Worm (Caenorhabditis elegans) whole organism, early embryonic: ENCODE results near the gene rde-1.
"Not testable (repeated sequence)": the region's sequence is repeated elsewhere in the genome, so short reads cannot be mapped to it uniquely, and the experiment has no call there.

ENCODE experiments used
- B0310.2 ChIP-seq: sonication (generic microtip); optimal IDR thresholded peaks from 2 replicates; lab custom pipeline; 2016; ENCODE audit warnings: mild to moderate bottlenecking, missing genetic modification characterization, missing compliant biosample characterization
- F13C5.2 ChIP-seq: sonication (generic microtip); optimal IDR thresholded peaks from 2 replicates; lab custom pipeline; 2017; ENCODE audit warnings: mild to moderate bottlenecking, missing genetic modification characterization, inconsistent platforms, missing compliant biosample characterization
- aly-1 ChIP-seq: sonication (generic microtip); optimal IDR thresholded peaks from 2 replicates; lab custom pipeline; 2016; ENCODE audit warnings: missing genetic modification characterization, missing compliant biosample characterization
- ama-1 ChIP-seq: fragments of 150-350 bp; optimal IDR thresholded peaks from 2 replicates; lab custom pipeline; 2014
- ceh-13 ChIP-seq: fragments of 200-800 bp; sonication (Bioruptor generic); optimal IDR thresholded peaks from 2 replicates; lab custom pipeline; 2018; ENCODE audit warnings: mild to moderate bottlenecking, missing genetic modification characterization, missing compliant biosample characterization
- ceh-36 ChIP-seq: sonication (generic microtip); optimal IDR thresholded peaks from 2 replicates; lab custom pipeline; 2016; ENCODE audit warnings: missing genetic modification characterization, inconsistent platforms, missing compliant biosample characterization
- ets-7 ChIP-seq: sonication (generic microtip); optimal IDR thresholded peaks from 2 replicates; lab custom pipeline; 2016; ENCODE audit warnings: missing genotype, missing genetic modification characterization, missing compliant biosample characterization
- flt-1 ChIP-seq: fragments of 200-800 bp; sonication (Bioruptor generic); IDR thresholded peaks from 2 replicates; pipeline ENCODE4 v1.3.6; 2022; ENCODE audit warnings: missing genetic modification characterization, missing compliant biosample characterization
- hmbx-1 ChIP-seq: sonication (generic microtip); optimal IDR thresholded peaks from 2 replicates; lab custom pipeline; 2016; ENCODE audit warnings: mild to moderate bottlenecking, missing genetic modification characterization, missing compliant biosample characterization
- hmg-4 ChIP-seq: fragments of 200-800 bp; sonication (Bioruptor generic); optimal IDR thresholded peaks from 2 replicates; lab custom pipeline; 2018; ENCODE audit warnings: mild to moderate bottlenecking, missing genetic modification characterization, missing compliant biosample characterization
- hnd-1 ChIP-seq: sonication (generic microtip); optimal IDR thresholded peaks from 2 replicates; lab custom pipeline; 2016; ENCODE audit warnings: missing genetic modification characterization, missing compliant biosample characterization
- pes-1 ChIP-seq: fragments of 200-800 bp; sonication (Bioruptor generic); IDR thresholded peaks from 2 replicates; pipeline ENCODE4 v1.3.6; 2022; ENCODE audit warnings: missing genetic modification reagents, missing genetic modification characterization, missing compliant biosample characterization
- scrt-1 ChIP-seq: fragments of 200-800 bp; sonication (Bioruptor generic); IDR thresholded peaks from 2 replicates; pipeline ENCODE4 v1.3.6; 2022; ENCODE audit warnings: missing genetic modification characterization, missing compliant biosample characterization
- sea-1 ChIP-seq: fragments of 200-800 bp; sonication (Bioruptor generic); conservative IDR thresholded peaks from 2 replicates; pipeline ENCODE4 v1.3.6; 2022; ENCODE audit warnings: missing genetic modification characterization, missing compliant biosample characterization
- tbx-11 ChIP-seq: fragments of 200-800 bp; sonication (Bioruptor generic); IDR thresholded peaks from 2 replicates; pipeline ENCODE4 v1.3.6; 2022; ENCODE audit warnings: missing genetic modification characterization, missing compliant biosample characterization
- tbx-37 ChIP-seq: fragments of 200-800 bp; sonication (Bioruptor generic); conservative IDR thresholded peaks from 2 replicates; pipeline ENCODE4 v1.3.6; 2022; ENCODE audit warnings: missing genetic modification reagents, missing genetic modification characterization, missing compliant biosample characterization
- tra-4 ChIP-seq: sonication (generic microtip); optimal IDR thresholded peaks from 2 replicates; lab custom pipeline; 2017; ENCODE audit warnings: missing genetic modification characterization, missing compliant biosample characterization

Gene rde-1

DNA sequence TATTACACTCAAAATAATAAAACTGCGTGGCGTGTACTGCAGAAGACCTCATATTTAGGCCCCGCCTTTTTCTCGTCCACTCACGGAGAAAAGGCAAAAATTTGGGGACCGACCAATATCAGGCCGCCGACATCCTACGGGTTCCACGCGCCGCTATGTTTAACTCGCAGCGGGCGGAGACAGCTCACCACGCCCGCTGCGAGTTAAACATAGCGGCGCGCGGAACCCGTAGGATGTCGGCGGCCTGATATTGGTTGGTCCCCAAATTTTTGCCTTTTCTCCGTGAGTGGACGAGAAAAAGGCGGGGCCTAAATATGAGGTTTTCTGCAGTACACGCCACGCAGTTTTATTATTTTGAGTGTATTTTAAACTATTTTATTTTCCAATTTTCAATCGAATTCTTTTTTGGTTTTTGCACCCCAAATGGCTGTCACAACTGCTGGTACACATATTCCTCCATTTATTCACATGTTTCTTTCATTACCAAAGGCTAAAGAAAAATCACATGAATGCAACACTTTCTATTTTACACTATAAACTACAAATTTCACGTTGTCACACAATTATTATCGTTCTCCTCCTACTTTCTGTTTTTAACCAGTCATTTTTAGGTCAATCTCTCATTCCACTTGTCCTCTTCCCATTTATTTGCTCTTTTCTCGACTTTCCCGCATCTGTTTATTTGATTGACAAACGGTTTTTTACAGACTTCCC is 12.8 kb upstream of the rde-1 start, which contains the start of gene uda-1:
TSS of gene uda-1 (plus strand) at position 708 of the 714 bp plus-strand sequence.
- TF ChIP-seq ama-1 (lab: Kevin White, UChicago); ceh-13; sea-1 (GFP tag; lab: Robert Waterston, UW): not testable (repeated sequence)

DNA sequence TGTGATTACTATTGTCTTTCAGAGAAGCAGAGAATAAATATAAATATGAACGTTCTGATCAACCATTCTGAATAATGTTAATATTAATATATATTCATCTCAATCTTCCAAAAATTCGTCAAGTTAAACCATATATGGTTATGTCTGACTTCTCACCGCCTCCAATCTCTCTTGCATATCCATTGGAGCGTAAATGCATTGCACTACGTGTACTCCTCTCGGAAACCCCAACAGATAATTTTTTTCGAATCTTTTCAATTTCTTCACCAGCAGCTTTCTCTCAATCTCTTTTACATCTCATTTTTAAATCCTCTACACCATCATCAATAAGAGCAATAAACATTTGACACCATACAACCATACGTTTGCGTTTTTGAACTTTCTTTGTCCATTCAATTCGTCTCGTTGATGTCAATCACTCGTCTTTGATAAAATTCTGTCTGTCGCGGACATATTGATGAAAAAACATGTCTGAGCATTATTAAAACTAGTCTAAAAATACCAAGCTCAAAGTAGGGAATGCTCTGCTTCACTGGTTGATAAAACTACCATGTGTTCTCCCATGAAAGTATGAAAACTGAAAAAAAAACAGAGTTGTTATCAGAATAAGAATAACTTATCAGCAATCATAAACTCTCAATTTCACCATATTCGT is 12.0 kb upstream of the rde-1 start:
- no peak for TF ChIP-seq aly-1
- no peak for TF ChIP-seq tra-4 (tag; lab: Kevin White, UChicago)
- TF ChIP-seq sea-1 (GFP tag; lab: Robert Waterston, UW), result no peak
- no peak for TF ChIP-seq pes-1
- no peak for TF ChIP-seq tbx-37 (GFP tag; lab: Robert Waterston, UW)
- TF ChIP-seq scrt-1 (GFP tag; lab: Robert Waterston, UW), result no peak
- no peak for TF ChIP-seq tbx-11 (GFP tag; lab: Robert Waterston, UW)
- no peak for TF ChIP-seq flt-1
- TF ChIP-seq ets-7, result no peak

DNA sequence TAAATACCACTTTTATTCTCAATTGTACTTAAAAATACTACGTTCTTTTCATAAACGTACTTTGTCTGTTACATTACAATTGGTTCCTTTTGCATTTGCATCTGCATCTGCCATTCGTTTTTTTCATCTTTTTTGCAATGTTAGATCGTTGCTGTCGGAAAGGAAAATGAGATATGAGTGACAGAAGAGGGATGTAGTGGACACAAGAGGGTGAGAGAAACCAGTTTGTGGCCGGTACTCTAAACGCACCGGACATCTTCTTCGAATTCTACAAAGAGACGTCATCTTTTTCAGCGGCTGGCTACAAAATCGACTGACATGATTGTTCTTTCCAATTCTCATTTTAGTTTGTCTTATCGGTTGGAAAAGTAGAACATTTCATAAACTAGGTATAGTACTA is 11.3 kb upstream of the rde-1 start:
- no peak for TF ChIP-seq sea-1 (GFP tag; lab: Robert Waterston, UW)
- no peak for TF ChIP-seq flt-1
- no peak for TF ChIP-seq hmg-4 (GFP tag; lab: Kevin White, UChicago)

DNA sequence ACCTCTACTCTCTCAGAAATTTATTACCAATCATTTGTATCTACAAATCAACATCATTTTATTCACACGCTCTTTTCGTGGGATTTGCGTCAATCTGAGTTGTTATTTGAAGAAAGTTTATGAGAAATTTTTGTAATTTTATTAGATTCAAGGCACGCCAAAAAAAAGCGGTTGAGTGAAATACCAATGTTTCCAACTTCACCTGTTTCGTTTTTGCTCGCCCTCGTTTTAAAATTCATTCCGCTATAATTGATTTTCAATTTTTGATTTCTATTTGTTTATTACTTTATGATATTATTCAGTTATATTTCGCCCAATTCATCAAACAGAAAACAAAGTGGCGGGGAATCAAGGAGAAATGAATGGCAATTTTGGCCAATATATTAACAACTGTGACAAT is 9.3 kb upstream of the rde-1 start, which contains the start of gene K08H10.10:
TSS of gene K08H10.10 (plus strand) at position 301 of the 400 bp plus-strand sequence.
- TF ChIP-seq hnd-1 (tag; lab: Kevin White, UChicago), result no peak
- no peak for TF ChIP-seq ceh-36 (tag; lab: Kevin White, UChicago)
- TF ChIP-seq tra-4 (tag; lab: Kevin White, UChicago), result no peak
- no peak for TF ChIP-seq sea-1 (GFP tag; lab: Robert Waterston, UW)
- no peak for TF ChIP-seq F13C5.2 (tag; lab: Kevin White, UChicago)
- no peak for TF ChIP-seq pes-1

DNA sequence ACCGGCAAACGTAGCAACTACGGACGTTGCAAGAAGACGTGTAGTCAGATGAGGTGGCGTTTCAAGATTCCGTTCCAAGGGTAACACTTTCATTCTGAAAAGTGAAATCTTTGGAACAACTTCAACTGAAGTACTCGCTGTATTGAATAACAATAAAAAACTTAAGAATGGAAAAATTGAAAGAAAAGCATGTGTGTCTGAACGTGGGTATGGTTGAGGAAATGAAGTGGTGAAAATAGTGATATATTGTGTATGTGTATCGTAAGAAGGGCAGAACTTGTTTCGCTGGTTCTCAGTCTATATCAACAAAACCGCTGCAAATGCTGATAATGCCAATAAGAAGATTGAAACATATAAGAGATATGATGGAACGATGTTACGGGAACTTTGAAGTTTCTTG is 4.3 kb upstream of the rde-1 start, which contains the start of gene K08H10.6:
TSS of gene K08H10.6 (minus strand) at position 101 of the 400 bp plus-strand sequence.
- TF ChIP-seq B0310.2 (tag; lab: Kevin White, UChicago), result no peak

DNA sequence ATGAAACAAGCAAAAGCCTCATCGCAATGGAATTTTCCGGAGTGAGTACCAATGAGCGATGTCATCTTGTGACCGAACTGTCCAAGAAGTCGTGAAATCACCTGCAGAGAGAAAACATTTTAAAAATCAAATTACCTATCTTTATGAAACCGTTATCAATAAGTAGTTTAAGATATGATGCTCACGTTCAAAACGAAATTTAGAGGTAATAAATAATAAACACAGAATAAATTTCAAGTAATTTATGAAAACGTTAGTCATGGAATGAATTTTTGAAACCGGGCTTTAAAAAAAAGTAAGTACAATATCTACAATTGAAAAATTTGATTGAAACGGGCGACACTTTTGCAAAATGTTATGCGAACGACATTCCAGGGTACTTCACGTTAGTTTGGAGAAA is 3.8 kb downstream of the rde-1 start, which contains the start of gene C27H6.8:
TSS of gene C27H6.8 (minus strand) at position 101 of the 400 bp plus-strand sequence.
- TF ChIP-seq scrt-1 (GFP tag; lab: Robert Waterston, UW) (no peak), flt-1 (no peak), ama-1 (lab: Kevin White, UChicago) (no peak), ets-7 (no peak), ceh-13 (no peak), hnd-1 (tag; lab: Kevin White, UChicago) (no peak), sea-1 (GFP tag; lab: Robert Waterston, UW) (no peak), hmbx-1 (tag; lab: Kevin White, UChicago) (no peak), tra-4 (tag; lab: Kevin White, UChicago) (no peak), aly-1 (no peak)

DNA sequence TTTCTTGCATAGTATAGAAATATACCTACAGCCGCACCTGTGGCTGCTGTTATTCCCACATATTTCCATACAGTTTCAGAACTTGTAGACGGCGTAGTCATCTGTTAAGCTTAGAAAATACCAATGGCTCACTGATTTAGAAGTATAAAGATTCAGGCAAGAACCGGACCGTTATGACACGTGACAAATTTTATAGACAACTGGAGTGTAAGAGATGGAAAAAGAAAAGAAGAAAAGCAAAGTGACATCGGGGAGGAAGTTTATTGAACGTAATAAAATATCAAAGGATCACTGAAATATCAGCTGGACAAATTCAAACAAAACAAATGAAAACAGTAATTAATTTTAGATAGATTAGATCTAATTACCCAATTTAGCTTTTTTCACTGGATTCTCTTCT is 5.3 kb downstream of the rde-1 start, which contains the start of gene rmd-2:
TSS of gene rmd-2 (minus strand) at position 101 of the 400 bp plus-strand sequence.
- no peak for TF ChIP-seq sea-1 (GFP tag; lab: Robert Waterston, UW)
- TF ChIP-seq ets-7, result no peak
- no peak for TF ChIP-seq ceh-36 (tag; lab: Kevin White, UChicago)
- TF ChIP-seq F13C5.2 (tag; lab: Kevin White, UChicago), result no peak
- TF ChIP-seq hmbx-1 (tag; lab: Kevin White, UChicago), result no peak
- no peak for TF ChIP-seq aly-1
- TF ChIP-seq ama-1 (lab: Kevin White, UChicago), result no peak
- no peak for TF ChIP-seq flt-1
- no peak for TF ChIP-seq hmg-4 (GFP tag; lab: Kevin White, UChicago)
- no peak for TF ChIP-seq hnd-1 (tag; lab: Kevin White, UChicago)
- no peak for TF ChIP-seq pes-1
- no peak for TF ChIP-seq scrt-1 (GFP tag; lab: Robert Waterston, UW)
- TF ChIP-seq ceh-13, result no peak
- no peak for TF ChIP-seq tbx-11 (GFP tag; lab: Robert Waterston, UW)
- TF ChIP-seq tra-4 (tag; lab: Kevin White, UChicago), result no peak
- TF ChIP-seq tbx-37 (GFP tag; lab: Robert Waterston, UW), result no peak
- no peak for TF ChIP-seq B0310.2 (tag; lab: Kevin White, UChicago)

DNA sequence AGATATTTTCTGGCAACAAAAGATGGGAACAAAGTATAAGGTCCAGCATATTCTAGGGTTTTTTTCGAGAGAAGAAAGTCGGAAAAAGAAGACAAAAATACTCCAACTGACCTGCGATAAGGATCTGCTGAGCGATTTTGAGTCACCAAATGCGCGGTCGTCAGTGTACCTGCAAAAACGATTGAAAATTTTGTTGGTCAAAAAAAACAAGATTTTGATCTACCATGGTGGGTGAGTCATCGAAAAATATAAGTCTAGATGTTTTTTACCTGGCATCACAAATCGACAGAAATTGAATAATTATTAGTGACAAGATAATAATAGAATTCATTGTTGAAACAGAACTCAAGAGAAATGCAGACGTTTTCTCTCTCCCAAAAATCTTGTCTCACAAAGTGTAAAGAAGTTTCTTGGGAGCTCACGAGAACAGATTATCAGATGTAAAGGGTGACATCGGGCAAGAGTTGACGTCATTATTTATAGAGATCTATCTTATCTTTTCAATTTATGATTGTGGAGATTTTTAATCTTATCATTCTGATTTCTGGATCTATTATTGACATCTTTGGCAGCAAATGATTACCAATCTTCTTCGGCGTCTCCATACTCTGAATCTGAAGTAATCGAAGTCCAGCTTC is 6.1 kb downstream of the rde-1 start:
- no peak for TF ChIP-seq ets-7
- no peak for TF ChIP-seq ceh-36 (tag; lab: Kevin White, UChicago)
- TF ChIP-seq tbx-11 (GFP tag; lab: Robert Waterston, UW), result no peak
- TF ChIP-seq ama-1 (lab: Kevin White, UChicago), result no peak
- TF ChIP-seq F13C5.2 (tag; lab: Kevin White, UChicago), result no peak
